Fruit fly (Drosophila melanogaster) whole organism, pupa: Measurements from ENCODE around the gene CG11498.

Experiments
- CG10348 ChIP-seq: fragments of 200-800 bp; sonication (Bioruptor generic); IDR thresholded peaks from 2 replicates; pipeline ENCODE4 v1.3.6; 2022; ENCODE audit warnings: missing biosample characterization, missing genetic modification characterization
- CG12605 ChIP-seq: fragments of 200-800 bp; sonication (Bioruptor generic); IDR thresholded peaks from 2 replicates; pipeline ENCODE4 v1.3.6; 2022; ENCODE audit warnings: missing biosample characterization, missing genetic modification characterization
- CG13204 ChIP-seq: fragments of 200-800 bp; sonication (Bioruptor generic); optimal IDR thresholded peaks from 2 replicates; lab custom pipeline; 2018; ENCODE audit warnings: missing biosample characterization, mild to moderate bottlenecking, missing genetic modification characterization, moderate library complexity
- CG14655 ChIP-seq: fragments of 200-800 bp; sonication (Bioruptor generic); optimal IDR thresholded peaks from 3 replicates; lab custom pipeline; 2017; ENCODE audit warnings: mild to moderate bottlenecking, missing biosample characterization, missing genetic modification reagents, missing genetic modification characterization
- CG15710 ChIP-seq: fragments of 200-800 bp; sonication (Bioruptor generic); optimal IDR thresholded peaks from 2 replicates; lab custom pipeline; 2018; ENCODE audit warnings: missing biosample characterization, mild to moderate bottlenecking, missing genetic modification characterization, moderate library complexity
- CG17806 ChIP-seq: fragments of 200-800 bp; sonication (Bioruptor generic); optimal IDR thresholded peaks from 2 replicates; lab custom pipeline; 2018; ENCODE audit warnings: missing biosample characterization, mild to moderate bottlenecking, missing genetic modification characterization, moderate library complexity
- CG32121 ChIP-seq: fragments of 200-800 bp; sonication (Bioruptor generic); IDR thresholded peaks from 2 replicates; pipeline ENCODE4 v1.3.6; 2022; ENCODE audit warnings: missing biosample characterization, missing genetic modification characterization
- CG34367 ChIP-seq: fragments of 200-800 bp; sonication (Bioruptor generic); optimal IDR thresholded peaks from 2 replicates; lab custom pipeline; 2018; ENCODE audit warnings: missing biosample characterization, mild to moderate bottlenecking, missing genetic modification characterization
- CG4496 ChIP-seq: fragments of 200-800 bp; sonication (Bioruptor generic); IDR thresholded peaks from 3 replicates; pipeline ENCODE4 v1.3.6; 2022; ENCODE audit warnings: missing biosample characterization, missing genetic modification characterization
- CG8159 ChIP-seq: fragments of 200-800 bp; sonication (Bioruptor generic); optimal IDR thresholded peaks from 3 replicates; lab custom pipeline; 2018; ENCODE audit warnings: missing biosample characterization, mild to moderate bottlenecking, missing genetic modification characterization, moderate library complexity
- CG8301 ChIP-seq: fragments of 200-800 bp; sonication (Bioruptor generic); optimal IDR thresholded peaks from 2 replicates; lab custom pipeline; 2018; ENCODE audit warnings: missing biosample characterization, mild to moderate bottlenecking, missing genetic modification characterization
- CG9948 ChIP-seq: fragments of 200-800 bp; sonication (Bioruptor generic); optimal IDR thresholded peaks from 2 replicates; lab custom pipeline; 2018; ENCODE audit warnings: missing biosample characterization, mild to moderate bottlenecking, missing genetic modification characterization, moderate library complexity
- D1 ChIP-seq: fragments of 200-800 bp; sonication (Bioruptor generic); optimal IDR thresholded peaks from 2 replicates; lab custom pipeline; 2018; ENCODE audit warnings: missing biosample characterization, mild to moderate bottlenecking, missing genetic modification characterization, moderate library complexity
- EcR ChIP-seq: fragments of 200-800 bp; sonication (Bioruptor generic); optimal IDR thresholded peaks from 3 replicates; lab custom pipeline; 2019; ENCODE audit warnings: missing biosample characterization, missing genetic modification characterization, mild to moderate bottlenecking, moderate library complexity, missing genetic modification reagents
- Ets98B ChIP-seq: fragments of 200-800 bp; sonication (Bioruptor generic); IDR thresholded peaks from 2 replicates; pipeline ENCODE4 v1.3.6; 2022; ENCODE audit warnings: missing biosample characterization, missing genetic modification characterization
- Pif1A ChIP-seq: fragments of 200-800 bp; sonication (Bioruptor generic); optimal IDR thresholded peaks from 3 replicates; lab custom pipeline; 2016; ENCODE audit warnings: missing biosample characterization, missing genetic modification characterization
- Pif1B ChIP-seq: fragments of 200-800 bp; sonication (Bioruptor generic); optimal IDR thresholded peaks from 3 replicates; lab custom pipeline; 2016; ENCODE audit warnings: missing biosample characterization, missing genetic modification characterization
- Snoo ChIP-seq: fragments of 200-800 bp; sonication (Bioruptor generic); optimal IDR thresholded peaks from 3 replicates; lab custom pipeline; 2017; ENCODE audit warnings: missing biosample characterization, mild to moderate bottlenecking, missing genetic modification characterization, inconsistent platforms
- fd96Ca ChIP-seq: fragments of 200-800 bp; sonication (Bioruptor generic); IDR thresholded peaks from 3 replicates; pipeline ENCODE4 v1.3.6; 2022; ENCODE audit warnings: missing biosample characterization, missing genetic modification characterization
- gl ChIP-seq: fragments of 200-800 bp; sonication (Bioruptor generic); optimal IDR thresholded peaks from 2 replicates; lab custom pipeline; 2018; ENCODE audit warnings: missing biosample characterization, mild to moderate bottlenecking, missing genetic modification characterization
- rn ChIP-seq: fragments of 200-800 bp; sonication (Bioruptor generic); IDR thresholded peaks from 2 replicates; pipeline ENCODE4 v1.3.6; 2022; ENCODE audit warnings: missing biosample characterization, missing genetic modification characterization

The CG11498 gene

DNA sequence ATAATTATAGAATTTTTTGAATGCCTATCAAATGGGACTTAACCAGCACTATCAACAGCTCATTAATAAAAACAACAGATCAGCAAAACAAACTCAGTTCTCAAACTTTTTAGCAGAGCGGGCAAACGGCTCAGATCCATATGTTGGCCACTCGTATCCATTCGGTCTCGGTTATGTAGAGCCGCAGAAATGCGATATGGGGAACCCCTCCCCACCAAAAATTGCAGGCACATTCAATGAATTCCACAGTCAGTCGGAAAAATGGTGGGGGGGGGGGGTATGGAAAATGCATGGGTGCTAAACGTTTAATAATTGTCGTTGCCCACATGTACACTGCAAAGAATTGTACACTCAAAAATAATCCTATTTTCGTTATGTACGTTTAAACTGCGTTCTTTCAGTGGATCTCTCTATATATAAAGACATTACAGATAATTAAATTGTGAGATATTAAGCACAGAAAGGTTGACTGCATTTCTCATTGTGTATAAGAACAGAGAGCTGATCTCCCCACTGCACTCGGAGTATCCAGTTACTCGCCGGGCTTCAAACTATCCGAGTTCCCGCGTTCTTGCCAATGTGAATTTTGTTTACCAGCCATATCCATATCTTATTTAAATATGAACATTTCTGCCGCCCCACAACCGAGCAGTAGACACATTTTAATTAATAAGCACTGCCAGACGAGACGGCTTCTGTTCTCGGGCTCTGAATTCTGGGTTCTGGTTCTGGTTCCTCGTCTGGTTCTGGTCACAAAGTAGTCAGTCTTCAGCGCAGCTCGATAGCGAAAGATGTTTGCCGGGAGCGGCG is 8.8 kb downstream of the CG11498 start, which contains the start of gene CG15529:
Gene CG15529 (plus strand): TSS at position 760 of the 810 bp plus-strand sequence.
- TF ChIP-seq Pif1B (GFP tag; lab: Kevin White, UChicago) (peak; percentile 50), D1 (tag; lab: Kevin White, UChicago) (peak; percentile 3), EcR (GFP tag; lab: Kevin White, UChicago) (no peak), fd96Ca (GFP tag; lab: Robert Waterston, UW) (peak; percentile 74; the same call in 2 of the 3 replicates), Snoo (tag; lab: Kevin White, UChicago) (no peak), CG14655 (peak; percentile 67), CG34367 (tag; lab: Kevin White, UChicago) (peak; percentile 58), CG17806 (peak; percentile 74), CG4496 (GFP tag; lab: Robert Waterston, UW) (peak; percentile 90), Pif1A (GFP tag; lab: Kevin White, UChicago) (peak; percentile 10), CG15710 (peak; percentile 75), rn (peak; percentile 58), gl (peak; percentile 35), CG12605 (peak; percentile 56; the same call in 1 of the 2 replicates), CG8301 (tag; lab: Kevin White, UChicago) (peak; percentile 63), CG32121 (GFP tag; lab: Robert Waterston, UW) (peak; percentile 78), CG10348 (GFP tag; lab: Robert Waterston, UW) (no peak), CG9948 (tag; lab: Kevin White, UChicago) (peak; percentile 61), CG13204 (GFP tag; lab: Kevin White, UChicago) (peak; percentile 30), Ets98B (peak; percentile 82), CG8159 (tag; lab: Kevin White, UChicago) (peak; percentile 78)

DNA sequence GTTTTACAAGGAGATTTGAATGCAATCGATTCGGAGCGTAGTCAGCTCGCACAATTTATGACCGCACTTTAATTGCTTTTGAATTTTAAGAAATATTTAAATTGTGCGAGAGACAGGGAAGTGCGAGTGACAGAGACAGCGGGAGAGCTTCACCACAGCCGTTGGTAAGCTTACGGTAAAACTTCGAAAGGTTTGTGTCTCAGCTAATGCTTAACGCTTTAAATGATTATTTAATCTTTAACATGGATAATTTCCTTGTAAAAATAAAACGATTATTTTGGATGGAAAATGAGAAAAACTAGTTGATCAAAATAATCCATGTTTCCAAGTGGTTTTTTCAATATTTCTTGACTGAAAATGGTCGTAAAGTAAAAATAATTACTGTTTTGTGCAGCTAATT is 9.7 kb downstream of the CG11498 start:
- no peak for TF ChIP-seq Ets98B
- TF ChIP-seq rn, result no peak
- TF ChIP-seq CG13204 (GFP tag; lab: Kevin White, UChicago), result no peak
- TF ChIP-seq D1 (tag; lab: Kevin White, UChicago), result no peak
- TF ChIP-seq fd96Ca (GFP tag; lab: Robert Waterston, UW), result no peak
- TF ChIP-seq Snoo (tag; lab: Kevin White, UChicago), result no peak
- no peak for TF ChIP-seq CG9948 (tag; lab: Kevin White, UChicago)
- TF ChIP-seq EcR (GFP tag; lab: Kevin White, UChicago), result no peak
- TF ChIP-seq CG8159 (tag; lab: Kevin White, UChicago), result no peak
- no peak for TF ChIP-seq CG15710
- no peak for TF ChIP-seq CG4496 (GFP tag; lab: Robert Waterston, UW)
- no peak for TF ChIP-seq CG14655
- TF ChIP-seq Pif1B (GFP tag; lab: Kevin White, UChicago), result no peak
- TF ChIP-seq gl, result no peak
- TF ChIP-seq CG10348 (GFP tag; lab: Robert Waterston, UW), result no peak
- no peak for TF ChIP-seq CG32121 (GFP tag; lab: Robert Waterston, UW)

- TF ChIP-seq Pif1B (GFP tag; lab: Kevin White, UChicago) (no peak), CG9948 (tag; lab: Kevin White, UChicago) (no peak), CG8301 (tag; lab: Kevin White, UChicago) (no peak), Ets98B (no peak), CG12605 (no peak), Pif1A (GFP tag; lab: Kevin White, UChicago) (no peak), CG32121 (GFP tag; lab: Robert Waterston, UW) (no peak), D1 (tag; lab: Kevin White, UChicago) (no peak), rn (no peak), CG13204 (GFP tag; lab: Kevin White, UChicago) (no peak), CG14655 (no peak), fd96Ca (GFP tag; lab: Robert Waterston, UW) (no peak), CG10348 (GFP tag; lab: Robert Waterston, UW) (no peak)
Measured at dm6 chr3R:30149506-30149905, 10.8 kb downstream of the CG11498 start, which contains the start of gene AdoR. AdoR (minus strand) TSS chr3R:30149606.

dm6 chr3R:30134063-30135047 is 25.9 kb downstream of the CG11498 start, which contains the start of gene Tpi:
Tpi (minus strand) TSS chr3R:30134599.
- TF ChIP-seq CG15710 (peak; percentile 29), CG12605 (no peak), CG10348 (GFP tag; lab: Robert Waterston, UW) (no peak), CG17806 (no peak), CG4496 (GFP tag; lab: Robert Waterston, UW) (peak; percentile 66; the same call in 2 of the 3 replicates), CG8159 (tag; lab: Kevin White, UChicago) (no peak), D1 (tag; lab: Kevin White, UChicago) (no peak), Pif1A (GFP tag; lab: Kevin White, UChicago) (no peak), fd96Ca (GFP tag; lab: Robert Waterston, UW) (0 out of 3 replicates have a peak, but pooled peaks have one; percentile 12), CG13204 (GFP tag; lab: Kevin White, UChicago) (no peak), CG14655 (no peak), Snoo (tag; lab: Kevin White, UChicago) (no peak), EcR (GFP tag; lab: Kevin White, UChicago) (no peak), CG32121 (GFP tag; lab: Robert Waterston, UW) (no peak), CG34367 (tag; lab: Kevin White, UChicago) (peak; percentile 49), Pif1B (GFP tag; lab: Kevin White, UChicago) (no peak), CG9948 (tag; lab: Kevin White, UChicago) (peak; percentile 25), gl (no peak), CG8301 (tag; lab: Kevin White, UChicago) (no peak), rn (no peak), Ets98B (peak; percentile 73)
